Fruit fly (Drosophila melanogaster) ovary, adult (tissue): ENCODE measurements around the gene CG1951.

Experiments
- CG17801 ChIP-seq: fragments of 200-800 bp; optimal IDR thresholded peaks from 2 replicates; lab custom pipeline; 2019; ENCODE audit warnings: missing biosample characterization, mild to moderate bottlenecking, missing genetic modification characterization, moderate library complexity; ENCODE audit not compliant: partially characterized antibody

The CG1951 gene

dm6 chr3R:29038960-29039581 is 12.0 kb downstream of the CG1951 start, which contains the start of the genes Slu7 and Pkc98E:
TSS of gene Slu7 (minus strand) at chr3R:29039071.
TSS of gene Pkc98E (plus strand) at chr3R:29039156.
- TF ChIP-seq CG17801 (GFP tag; lab: Kevin White, UChicago): peak; percentile 50

- peak; percentile 20 for TF ChIP-seq CG17801 (GFP tag; lab: Kevin White, UChicago)
These were observed 12.8 kb downstream of the CG1951 start for dm6 chr3R:29039704-29040430.

- peak; percentile 48 for TF ChIP-seq CG17801 (GFP tag; lab: Kevin White, UChicago)
These were observed 13.6 kb downstream of the CG1951 start for dm6 chr3R:29040526-29041195.

- no peak for TF ChIP-seq CG17801 (GFP tag; lab: Kevin White, UChicago)
These were observed 22.2 kb downstream of the CG1951 start, which contains the start of gene CG11837 for dm6 chr3R:29049055-29049722. TSS of gene CG11837 (plus strand) at chr3R:29049493.

- TF ChIP-seq CG17801 (GFP tag; lab: Kevin White, UChicago): no peak
These were observed 23.7 kb downstream of the CG1951 start, which contains the start of gene CG11841 for dm6 chr3R:29050756-29051155. TSS of gene CG11841 (plus strand) at chr3R:29051056.

dm6 chr3R:29052380-29052779 is 25.3 kb downstream of the CG1951 start, which contains the start of gene CG11842:
TSS of gene CG11842 (plus strand) at chr3R:29052680.
- TF ChIP-seq CG17801 (GFP tag; lab: Kevin White, UChicago): no peak

dm6 chr3R:29054047-29054446 is 27.0 kb downstream of the CG1951 start, which contains the start of gene CG11843:
TSS of gene CG11843 (plus strand) at chr3R:29054347.
- TF ChIP-seq CG17801 (GFP tag; lab: Kevin White, UChicago): no peak

dm6 chr3R:29055710-29056109 is 28.7 kb downstream of the CG1951 start, which contains the start of gene Sirt7:
TSS of gene Sirt7 (plus strand) at chr3R:29055927.
- peak; percentile 89 for TF ChIP-seq CG17801 (GFP tag; lab: Kevin White, UChicago)

dm6 chr3R:29059385-29059784 is 32.3 kb downstream of the CG1951 start:
- TF ChIP-seq CG17801 (GFP tag; lab: Kevin White, UChicago): no peak

- TF ChIP-seq CG17801 (GFP tag; lab: Kevin White, UChicago): peak; percentile 67
These were observed 35.7 kb downstream of the CG1951 start, which contains the start of the genes Cul5 and Bicra for dm6 chr3R:29062717-29063206. TSS of gene Cul5 (minus strand) at chr3R:29062975. TSS of gene Bicra (plus strand) at chr3R:29063040.

- TF ChIP-seq CG17801 (GFP tag; lab: Kevin White, UChicago): peak; percentile 39
These were observed 36.3 kb downstream of the CG1951 start for dm6 chr3R:29063207-29063920.

- no peak for TF ChIP-seq CG17801 (GFP tag; lab: Kevin White, UChicago)
These were observed 37.0 kb downstream of the CG1951 start for dm6 chr3R:29063921-29064460.

dm6 chr3R:29064682-29065100 is 37.7 kb downstream of the CG1951 start:
- no peak for TF ChIP-seq CG17801 (GFP tag; lab: Kevin White, UChicago)
